Fruit fly (Drosophila melanogaster) S2 (cell line): ENCODE results near the gene Prim2.

ENCODE experiments used
- CG8478 ChIP-seq: fragments of >200 bp; optimal IDR thresholded peaks from 2 replicates; lab custom pipeline; 2018
- CTCF ChIP-seq, 2 experiments: fragments of >200 bp; optimal IDR thresholded peaks; 2 replicates each; lab custom pipeline; 2018

DNA sequence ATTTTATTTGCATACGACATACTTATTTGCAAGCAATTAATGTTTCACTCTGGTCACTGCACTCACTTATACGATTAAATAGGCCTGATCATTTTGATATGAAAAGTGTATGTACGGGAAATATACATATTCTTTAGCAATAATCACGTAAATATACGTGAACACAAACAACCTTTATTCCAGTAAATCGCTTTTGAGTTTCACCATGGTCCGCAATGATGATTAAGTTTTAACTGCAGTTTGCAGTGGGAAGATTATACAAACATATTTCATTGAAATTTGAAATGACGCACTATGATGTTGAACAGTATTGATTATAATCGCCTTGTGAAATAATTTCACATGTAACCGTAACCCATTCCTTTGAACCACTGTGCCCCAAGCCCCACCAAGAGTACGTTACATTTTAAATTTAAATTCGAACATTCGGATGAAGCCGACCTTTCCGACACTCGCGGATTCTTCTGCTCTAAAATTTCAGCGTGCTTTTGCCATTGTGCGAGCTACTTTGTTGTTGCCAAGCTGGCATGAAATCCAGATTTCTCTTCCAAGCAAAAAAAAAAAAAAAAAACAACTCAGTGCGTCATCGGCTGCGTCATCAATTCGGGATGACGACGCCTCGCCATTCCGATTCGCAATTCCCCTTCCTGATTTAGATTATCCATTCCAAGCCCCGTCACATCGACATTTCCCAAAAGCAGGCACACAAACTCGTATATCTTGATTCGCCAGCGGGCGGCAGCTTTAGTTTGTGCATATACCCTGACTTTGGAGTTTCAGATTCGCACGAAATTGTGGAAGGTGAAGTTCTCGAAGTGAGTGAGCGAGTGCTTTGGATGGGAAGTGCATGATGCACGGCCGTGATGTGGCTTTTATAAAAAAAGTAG is 42.4 kb upstream of the Prim2 start:
- TF ChIP-seq CTCF (optimal IDR thresholded peaks at IDR 0.05; lab: Kevin White, UChicago) (no peak), CG8478 (no peak)
